Fruit fly (Drosophila melanogaster) whole organism, embryonic: Measurements from ENCODE around the gene CG15382.
A peak's percentile ranks its signal among the peaks of the same experiment; 100 is the strongest.

Experiments used
- CG10267 ChIP-seq: fragments of 200-800 bp; sonication (Bioruptor generic); optimal IDR thresholded peaks from 2 replicates; lab custom pipeline; 2018; ENCODE audit warnings: missing biosample characterization, mild to moderate bottlenecking, missing genetic modification characterization, moderate library complexity
- CG10274 ChIP-seq: fragments of 200-800 bp; sonication (Bioruptor generic); optimal IDR thresholded peaks from 3 replicates; lab custom pipeline; 2017; ENCODE audit warnings: missing biosample characterization, mild to moderate bottlenecking, missing genetic modification characterization
- CG10321 ChIP-seq: fragments of 200-800 bp; sonication (Bioruptor generic); IDR thresholded peaks from 2 replicates; pipeline ENCODE4 v1.3.6; 2022; ENCODE audit warnings: missing biosample characterization, missing genetic modification characterization
- CG10431 ChIP-seq: fragments of 200-800 bp; sonication (Bioruptor generic); optimal IDR thresholded peaks from 3 replicates; lab custom pipeline; 2018; ENCODE audit warnings: missing biosample characterization, mild to moderate bottlenecking, missing genetic modification characterization
- CG10543 ChIP-seq: fragments of 200-800 bp; sonication (Bioruptor generic); optimal IDR thresholded peaks from 3 replicates; lab custom pipeline; 2017; ENCODE audit warnings: missing biosample characterization, mild to moderate bottlenecking, missing genetic modification characterization, moderate library complexity
- CG11504 ChIP-seq: fragments of 200-800 bp; sonication (Bioruptor generic); optimal IDR thresholded peaks from 3 replicates; lab custom pipeline; 2019; ENCODE audit warnings: missing biosample characterization, mild to moderate bottlenecking, missing genetic modification characterization, moderate library complexity
- CG12236 ChIP-seq: fragments of 200-800 bp; sonication (Bioruptor generic); optimal IDR thresholded peaks from 2 replicates; lab custom pipeline; 2016; ENCODE audit warnings: missing biosample characterization, missing genetic modification characterization
- CG1233 ChIP-seq: fragments of 200-800 bp; sonication (Bioruptor generic); optimal IDR thresholded peaks from 4 replicates; lab custom pipeline; 2018; ENCODE audit warnings: missing biosample characterization, mild to moderate bottlenecking, missing genetic modification characterization
- CG12391 ChIP-seq: fragments of 200-800 bp; sonication (Bioruptor generic); optimal IDR thresholded peaks from 3 replicates; lab custom pipeline; 2018; ENCODE audit warnings: missing biosample characterization, mild to moderate bottlenecking, missing genetic modification characterization, moderate library complexity
- CG13775 ChIP-seq: fragments of 200-800 bp; sonication (Bioruptor generic); optimal IDR thresholded peaks from 3 replicates; lab custom pipeline; 2017; ENCODE audit warnings: missing biosample characterization, mild to moderate bottlenecking, missing genetic modification characterization
- CG13894 ChIP-seq: fragments of 200-800 bp; sonication (Bioruptor generic); optimal IDR thresholded peaks from 3 replicates; lab custom pipeline; 2018; ENCODE audit warnings: missing biosample characterization, mild to moderate bottlenecking, missing genetic modification characterization, moderate library complexity
- CG15514 ChIP-seq: fragments of 200-800 bp; sonication (Bioruptor generic); optimal IDR thresholded peaks from 3 replicates; lab custom pipeline; 2017; ENCODE audit warnings: missing biosample characterization, missing genetic modification characterization, mild to moderate bottlenecking, moderate library complexity, missing genetic modification reagents
- CG17359 ChIP-seq: fragments of 200-800 bp; sonication (Bioruptor generic); optimal IDR thresholded peaks from 3 replicates; lab custom pipeline; 2018; ENCODE audit warnings: missing biosample characterization, mild to moderate bottlenecking, missing genetic modification characterization, moderate library complexity
- CG2199 ChIP-seq: fragments of 200-800 bp; sonication (Bioruptor generic); IDR thresholded peaks from 3 replicates; pipeline ENCODE4 v1.3.6; 2022; ENCODE audit warnings: missing biosample characterization, missing genetic modification characterization
- CG4424 ChIP-seq: fragments of 200-800 bp; sonication (Bioruptor generic); optimal IDR thresholded peaks from 3 replicates; lab custom pipeline; 2016; ENCODE audit warnings: missing biosample characterization, missing genetic modification characterization
- CG6254 ChIP-seq: fragments of 200-800 bp; sonication (Bioruptor generic); optimal IDR thresholded peaks from 3 replicates; lab custom pipeline; 2017; ENCODE audit warnings: mild to moderate bottlenecking, missing biosample characterization, missing genetic modification reagents, missing genetic modification characterization
- CG6683 ChIP-seq: fragments of 200-800 bp; sonication (Bioruptor generic); optimal IDR thresholded peaks from 2 replicates; lab custom pipeline; 2017; ENCODE audit warnings: missing biosample characterization, mild to moderate bottlenecking, missing genetic modification characterization, missing genetic modification reagents
- CG7372 ChIP-seq: fragments of 200-800 bp; sonication (Bioruptor generic); IDR thresholded peaks from 2 replicates; pipeline ENCODE4 v1.3.6; 2022; ENCODE audit warnings: missing biosample characterization, missing genetic modification characterization
- CG7987 ChIP-seq: fragments of 200-800 bp; sonication (Bioruptor generic); optimal IDR thresholded peaks from 2 replicates; lab custom pipeline; 2018; ENCODE audit warnings: missing biosample characterization, mild to moderate bottlenecking, missing genetic modification characterization, moderate library complexity
- CG8089 ChIP-seq: fragments of 200-800 bp; sonication (Bioruptor generic); optimal IDR thresholded peaks from 3 replicates; lab custom pipeline; 2016; ENCODE audit warnings: missing biosample characterization, missing genetic modification characterization
- CG8944 ChIP-seq: fragments of 200-800 bp; sonication (Bioruptor generic); optimal IDR thresholded peaks from 3 replicates; lab custom pipeline; 2016; ENCODE audit warnings: missing biosample characterization, missing genetic modification characterization
- CG9215 ChIP-seq: fragments of 200-800 bp; sonication (Bioruptor generic); IDR thresholded peaks from 2 replicates; pipeline ENCODE4 v1.3.6; 2022; ENCODE audit warnings: missing biosample characterization, missing genetic modification characterization
- CG9876 ChIP-seq: fragments of 200-800 bp; sonication (Bioruptor generic); optimal IDR thresholded peaks from 2 replicates; lab custom pipeline; 2016; ENCODE audit warnings: missing biosample characterization, missing genetic modification characterization
- Dp ChIP-seq: fragments of 200-800 bp; sonication (Bioruptor generic); optimal IDR thresholded peaks from 2 replicates; lab custom pipeline; 2018; ENCODE audit warnings: missing biosample characterization, mild to moderate bottlenecking, missing genetic modification characterization, moderate library complexity
- HLH3B ChIP-seq: fragments of 200-800 bp; sonication (Bioruptor generic); IDR thresholded peaks from 2 replicates; pipeline ENCODE4 v1.3.6; 2022; ENCODE audit warnings: missing biosample characterization, missing genetic modification characterization
- Hr51 ChIP-seq, 2 experiments: fragments of 200-800 bp; sonication (Bioruptor generic); optimal IDR thresholded peaks; 2 replicates in 1 of 2; 3 replicates in 1 of 2; lab custom pipeline; 2016 to 2018; ENCODE audit warnings: missing biosample characterization in 2 of 2, missing genetic modification characterization in 2 of 2, mild to moderate bottlenecking in 1 of 2, moderate library complexity in 1 of 2
- Max ChIP-seq: fragments of 200-800 bp; sonication (Bioruptor generic); optimal IDR thresholded peaks from 2 replicates; lab custom pipeline; 2016; ENCODE audit warnings: missing biosample characterization, mild to moderate bottlenecking, missing genetic modification characterization
- PHDP ChIP-seq: fragments of 200-800 bp; sonication (Bioruptor generic); optimal IDR thresholded peaks from 3 replicates; lab custom pipeline; 2018; ENCODE audit warnings: missing biosample characterization, mild to moderate bottlenecking, missing genetic modification characterization, moderate library complexity
- Rfx ChIP-seq: fragments of 200-800 bp; sonication (Bioruptor generic); IDR thresholded peaks from 2 replicates; pipeline ENCODE4 v1.3.6; 2022; ENCODE audit warnings: missing biosample characterization, missing genetic modification characterization
- Sry-β ChIP-seq: fragments of 200-800 bp; sonication (Bioruptor generic); optimal IDR thresholded peaks from 2 replicates; lab custom pipeline; 2018; ENCODE audit warnings: missing biosample characterization, mild to moderate bottlenecking, missing genetic modification characterization, moderate library complexity
- Ssrp ChIP-seq: fragments of 200-800 bp; sonication (Bioruptor generic); optimal IDR thresholded peaks from 2 replicates; lab custom pipeline; 2018; ENCODE audit warnings: missing biosample characterization, mild to moderate bottlenecking, missing genetic modification characterization, moderate library complexity
- Stat92E ChIP-seq, 3 experiments: fragments of >200 bp in 2 of 3; fragments of 200-800 bp in 1 of 3; sonication (Bioruptor generic) in 1 of 3; optimal IDR thresholded peaks; 2 replicates each; lab custom pipeline; 2017 to 2019; ENCODE audit warnings: missing biosample characterization in 3 of 3, missing genetic modification characterization in 3 of 3, mild to moderate bottlenecking in 1 of 3, moderate library complexity in 1 of 3
- Tbp ChIP-seq: fragments of >200 bp; optimal IDR thresholded peaks from 2 replicates; lab custom pipeline; 2018; ENCODE audit warnings: missing biosample characterization, missing genetic modification characterization
- Xrp1 ChIP-seq: fragments of 200-800 bp; sonication (Bioruptor generic); IDR thresholded peaks from 2 replicates; pipeline ENCODE4 v1.3.6; 2022; ENCODE audit warnings: missing biosample characterization, missing genetic modification characterization
- abd-A ChIP-seq: fragments of 200-800 bp; sonication (Bioruptor generic); optimal IDR thresholded peaks from 3 replicates; lab custom pipeline; 2019; ENCODE audit warnings: missing biosample characterization, mild to moderate bottlenecking, missing genetic modification characterization, moderate library complexity
- aop ChIP-seq: fragments of 200-800 bp; sonication (Bioruptor generic); IDR thresholded peaks from 2 replicates; pipeline ENCODE4 v1.3.6; 2022; ENCODE audit warnings: missing biosample characterization, missing genetic modification characterization
- ap ChIP-seq: fragments of 200-800 bp; sonication (Bioruptor generic); IDR thresholded peaks from 2 replicates; pipeline ENCODE4 v1.3.6; 2022; ENCODE audit warnings: missing biosample characterization, missing genetic modification characterization
- corto ChIP-seq: fragments of 200-800 bp; sonication (Bioruptor generic); optimal IDR thresholded peaks from 2 replicates; lab custom pipeline; 2016; ENCODE audit warnings: missing biosample characterization, mild to moderate bottlenecking, missing genetic modification characterization, moderate library complexity
- crp ChIP-seq, 2 experiments: fragments of 200-800 bp; sonication (Bioruptor generic); optimal IDR thresholded peaks; 2 replicates in 1 of 2; 3 replicates in 1 of 2; lab custom pipeline; 2017; ENCODE audit warnings: missing biosample characterization in 2 of 2, missing genetic modification characterization in 2 of 2, mild to moderate bottlenecking in 1 of 2, moderate library complexity in 1 of 2
- dati ChIP-seq: fragments of 200-800 bp; sonication (Bioruptor generic); IDR thresholded peaks from 2 replicates; pipeline ENCODE4 v1.3.6; 2022; ENCODE audit warnings: missing biosample characterization, missing genetic modification characterization
- exex ChIP-seq: fragments of 200-800 bp; sonication (Bioruptor generic); optimal IDR thresholded peaks from 4 replicates; lab custom pipeline; 2018; ENCODE audit warnings: missing biosample characterization, mild to moderate bottlenecking, missing genetic modification characterization, moderate library complexity
- grn ChIP-seq: fragments of 200-800 bp; sonication (Bioruptor generic); optimal IDR thresholded peaks from 3 replicates; lab custom pipeline; 2017; ENCODE audit warnings: missing biosample characterization, missing genetic modification characterization
- onecut ChIP-seq: fragments of 200-800 bp; sonication (Bioruptor generic); IDR thresholded peaks from 2 replicates; pipeline ENCODE4 v1.3.6; 2022; ENCODE audit warnings: missing biosample characterization, missing genetic modification characterization
- pfk ChIP-seq: fragments of 200-800 bp; sonication (Bioruptor generic); optimal IDR thresholded peaks from 2 replicates; lab custom pipeline; 2018; ENCODE audit warnings: missing biosample characterization, mild to moderate bottlenecking, missing genetic modification characterization, moderate library complexity
- run ChIP-seq: fragments of 200-800 bp; sonication (Bioruptor generic); optimal IDR thresholded peaks from 3 replicates; lab custom pipeline; 2018; ENCODE audit warnings: missing biosample characterization, mild to moderate bottlenecking, missing genetic modification characterization
- scrt ChIP-seq: fragments of 200-800 bp; sonication (Bioruptor generic); optimal IDR thresholded peaks from 2 replicates; lab custom pipeline; 2018; ENCODE audit warnings: missing biosample characterization, mild to moderate bottlenecking, missing genetic modification characterization, moderate library complexity
- so ChIP-seq: fragments of 200-800 bp; sonication (Bioruptor generic); IDR thresholded peaks from 3 replicates; pipeline ENCODE4 v1.3.6; 2022; ENCODE audit warnings: missing biosample characterization, missing genetic modification characterization
- sug ChIP-seq: fragments of 200-800 bp; optimal IDR thresholded peaks from 2 replicates; lab custom pipeline; 2019; ENCODE audit warnings: missing biosample characterization, mild to moderate bottlenecking, missing genetic modification characterization, moderate library complexity
- tap ChIP-seq: fragments of 200-800 bp; optimal IDR thresholded peaks from 3 replicates; lab custom pipeline; 2019; ENCODE audit warnings: missing biosample characterization, mild to moderate bottlenecking, missing genetic modification characterization, moderate library complexity
- yki ChIP-seq: fragments of >200 bp; optimal IDR thresholded peaks from 3 replicates; lab custom pipeline; 2018

Gene CG15382

DNA sequence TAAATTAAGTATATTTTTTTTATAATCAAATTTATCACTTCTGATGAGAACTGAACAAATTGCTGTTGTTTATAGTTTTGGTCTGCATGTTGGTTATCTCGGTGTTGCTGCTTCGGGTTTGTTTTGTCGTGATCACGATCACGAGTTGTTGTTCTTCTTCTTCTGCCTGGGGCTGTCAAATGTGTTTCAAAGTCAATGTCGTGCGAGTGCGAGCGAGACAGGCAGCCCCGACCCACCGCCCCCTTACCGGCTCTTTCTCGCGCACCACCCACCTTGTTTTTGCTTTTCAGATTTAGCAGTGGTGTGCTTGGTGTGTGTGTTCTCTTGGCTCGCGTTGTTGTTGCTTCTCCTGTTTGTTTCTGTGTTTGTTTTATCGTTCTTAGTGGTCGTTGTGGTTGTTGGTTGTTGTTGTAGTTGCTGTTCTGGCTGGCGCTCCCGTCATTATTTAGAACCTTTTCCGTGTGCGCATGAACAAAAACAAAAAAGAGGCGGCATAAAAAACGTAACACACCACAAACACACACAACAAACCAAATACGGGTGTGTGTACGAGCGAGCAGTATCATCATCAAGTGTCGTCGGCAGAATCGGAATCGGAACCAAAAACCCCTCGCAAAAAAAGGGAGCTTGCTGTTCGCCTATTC lies 42.0 kb downstream of the CG15382 start, which contains the start of gene COX7AL2 (continued):
- TF ChIP-seq Stat92E (GFP tag; optimal IDR thresholded peaks at IDR 0.05; lab: Kevin White, UChicago) (peak in 1 of 3 experiments; percentile 70), CG9215 (GFP tag; lab: Robert Waterston, UW) (no peak), run (peak; percentile 20), CG10431 (GFP tag; lab: Kevin White, UChicago) (peak; percentile 35), CG12236 (no peak), CG1233 (GFP tag; lab: Kevin White, UChicago) (peak; percentile 7), grn (GFP tag; lab: Kevin White, UChicago) (peak; percentile 53), PHDP (tag; lab: Kevin White, UChicago) (no peak), CG9876 (GFP tag; lab: Kevin White, UChicago) (no peak), CG7372 (no peak), CG13775 (GFP tag; lab: Kevin White, UChicago) (peak; percentile 24), crp (GFP tag; optimal IDR thresholded peaks at IDR 0.05; lab: Kevin White, UChicago) (no peak), HLH3B (GFP tag; lab: Robert Waterston, UW) (no peak), Dp (GFP tag; lab: Kevin White, UChicago) (no peak), ap (GFP tag; lab: Robert Waterston, UW) (no peak), Rfx (GFP tag; lab: Robert Waterston, UW) (no peak), corto (GFP tag; lab: Kevin White, UChicago) (peak; percentile 12), exex (tag; lab: Kevin White, UChicago) (peak; percentile 34), CG15514 (GFP tag; lab: Kevin White, UChicago) (peak; percentile 19), CG10274 (GFP tag; lab: Kevin White, UChicago) (peak; percentile 38), Xrp1 (GFP tag; lab: Robert Waterston, UW) (no peak), Hr51 (GFP tag; optimal IDR thresholded peaks at IDR 0.05; lab: Kevin White, UChicago) (peak in 1 of 2 experiments; percentile 11), yki (lab: Kevin White, UChicago) (no peak), CG10543 (no peak), CG8089 (GFP tag; lab: Kevin White, UChicago) (no peak), Max (GFP tag; lab: Kevin White, UChicago) (no peak), CG4424 (GFP tag; lab: Kevin White, UChicago) (peak; percentile 37), CG11504 (peak; percentile 26), CG17359 (tag; lab: Kevin White, UChicago) (no peak)

dm6 chr2L:2198119-2198494 lies 42.6 kb downstream of the CG15382 start:
- TF ChIP-seq CG10267 (tag; lab: Kevin White, UChicago) (no peak), so (GFP tag; lab: Robert Waterston, UW) (no peak), CG6254 (no peak), CG12391 (tag; lab: Kevin White, UChicago) (no peak), CG2199 (GFP tag; lab: Robert Waterston, UW) (no peak), CG7987 (no peak), onecut (GFP tag; lab: Robert Waterston, UW) (peak; percentile 81), tap (tag; lab: Kevin White, UChicago) (no peak), CG8944 (GFP tag; lab: Kevin White, UChicago) (no peak), aop (GFP tag; lab: Robert Waterston, UW) (no peak), dati (GFP tag; lab: Robert Waterston, UW) (no peak), sug (tag; lab: Kevin White, UChicago) (peak; percentile 83), CG10321 (GFP tag; lab: Robert Waterston, UW) (no peak), CG13894 (peak; percentile 86), Tbp (GFP tag; lab: Kevin White, UChicago) (no peak), Ssrp (no peak), pfk (no peak), scrt (peak; percentile 52), CG6683 (no peak), abd-A (tag; lab: Kevin White, UChicago) (no peak), Sry-β (GFP tag; lab: Kevin White, UChicago) (no peak)
